Worm (Caenorhabditis elegans): Measurements from ENCODE around the gene cmd-1.

The cmd-1 gene

DNA sequence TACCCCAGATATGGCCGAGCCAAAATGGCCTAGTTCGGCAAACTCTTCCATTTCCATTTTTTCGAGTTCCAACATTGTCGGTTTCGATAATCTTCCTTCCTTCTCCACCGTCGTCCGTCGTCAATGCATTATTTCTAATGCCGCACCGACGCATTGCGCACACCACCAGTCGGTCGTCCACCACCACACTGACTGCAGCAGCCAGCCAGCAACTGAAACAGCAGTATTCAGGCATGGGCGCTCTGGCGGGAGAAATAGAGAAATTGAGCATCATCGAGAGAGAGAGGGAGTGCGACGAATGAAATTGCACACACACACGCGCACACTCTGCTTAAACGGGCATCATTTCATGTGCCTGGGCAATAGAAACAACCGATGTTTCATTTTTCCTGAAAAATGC lies 2.1 kb upstream of the cmd-1 start (continued):
- TF ChIP-seq Y53G8AR.9 (GFP tag; conservative IDR thresholded peaks at IDR 0.05) (0 out of 2 replicates have a peak, but pooled peaks have one; percentile 11), lin-54 (GFP tag; optimal IDR thresholded peaks at IDR 0.05) (peak; percentile 5), ceh-79 (tag; optimal IDR thresholded peaks at IDR 0.05) (no peak), ztf-28 (GFP tag; IDR thresholded peaks at IDR 0.05) (no peak), madf-6 (GFP tag; IDR thresholded peaks at IDR 0.05) (no peak), B0261.1 (tag; optimal IDR thresholded peaks at IDR 0.05) (no peak), ztf-18 (tag; optimal IDR thresholded peaks at IDR 0.05) (peak; percentile 46), attf-3 (GFP tag; conservative IDR thresholded peaks at IDR 0.05) (no peak), Y56A3A.18 (GFP tag; IDR thresholded peaks at IDR 0.05) (no peak), mcd-1 (GFP tag; IDR thresholded peaks at IDR 0.05) (peak; percentile 39; the same call in 1 of the 2 replicates), B0019.2 (GFP tag; conservative IDR thresholded peaks at IDR 0.05) (no peak), nfyb-1 (GFP tag; IDR thresholded peaks at IDR 0.05) (peak; percentile 63), F33H1.4 (GFP tag; IDR thresholded peaks at IDR 0.05) (no peak; the same call in 1 of the 2 replicates)

DNA sequence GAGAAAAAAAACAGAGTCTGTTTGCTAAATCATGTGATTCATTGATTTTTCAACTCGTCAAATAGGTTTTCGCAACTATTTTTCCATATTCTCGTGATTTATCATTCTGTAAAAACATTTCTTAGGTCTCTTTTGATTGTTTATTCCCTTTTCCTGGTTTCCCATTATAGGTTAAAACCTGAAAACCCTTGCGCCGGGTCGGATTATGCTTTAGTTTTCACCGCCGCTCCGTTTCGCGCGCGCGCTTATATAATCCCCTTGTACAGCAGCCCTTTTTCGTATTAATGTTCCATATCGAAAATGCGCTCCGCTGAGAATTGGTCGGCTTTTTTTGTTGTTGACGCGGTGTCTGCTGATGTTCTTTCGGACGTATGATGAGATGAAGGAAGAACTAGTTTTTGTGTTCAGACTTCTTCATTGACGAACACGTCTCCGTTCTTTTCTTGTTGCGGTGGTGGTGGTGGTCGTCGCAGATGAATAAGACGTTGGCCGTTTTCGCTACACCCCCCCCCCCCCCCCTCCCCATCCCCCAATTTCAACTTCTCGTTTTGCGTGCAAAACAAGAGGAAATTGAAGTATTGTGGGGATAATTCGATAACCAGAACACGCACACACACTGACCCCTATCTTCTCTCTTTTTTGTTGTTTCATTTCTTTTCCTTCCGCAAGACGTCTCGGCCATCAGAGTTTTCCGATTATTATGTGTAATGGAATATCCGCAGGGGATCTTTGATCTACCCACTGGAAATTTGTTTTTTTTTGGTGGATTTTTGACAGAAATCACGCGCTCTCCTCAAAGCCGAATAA lies 1.4 kb upstream of the cmd-1 start:
- TF ChIP-seq akir-1 (GFP tag; optimal IDR thresholded peaks at IDR 0.05): no peak
- TF ChIP-seq pbrm-1 (GFP tag; IDR thresholded peaks at IDR 0.05): no peak
- peak; percentile 44 for TF ChIP-seq ceh-27 (GFP tag; optimal IDR thresholded peaks at IDR 0.05)
- TF ChIP-seq repo-1 (tag; optimal IDR thresholded peaks at IDR 0.05): peak; percentile 10
- TF ChIP-seq nhr-27 (tag; optimal IDR thresholded peaks at IDR 0.05): peak; percentile 14
- peak; percentile 30 for TF ChIP-seq ztf-26 (tag; optimal IDR thresholded peaks at IDR 0.05)
- TF ChIP-seq tbp1 (GFP tag; optimal IDR thresholded peaks at IDR 0.05): no peak
- peak; percentile 40; the same call in 1 of the 2 replicates for TF ChIP-seq egrh-3 (GFP tag; IDR thresholded peaks at IDR 0.05)
- TF ChIP-seq hsf-1 (GFP tag; IDR thresholded peaks at IDR 0.05): peak; percentile 43; the same call in 1 of the 2 replicates
- TF ChIP-seq Y53F4B.3 (GFP tag; IDR thresholded peaks at IDR 0.05): no peak
- TF ChIP-seq chd-7 (tag; optimal IDR thresholded peaks at IDR 0.05): no peak
- peak in 1 of 3 experiments; percentile 28 for TF ChIP-seq lin-35 (GFP tag; optimal IDR thresholded peaks at IDR 0.05)
- TF ChIP-seq gei-17 (GFP tag; optimal IDR thresholded peaks at IDR 0.05): no peak
- no peak for TF ChIP-seq sdz-38 (tag; optimal IDR thresholded peaks at IDR 0.05)
- TF ChIP-seq ccch-3 (GFP tag; optimal IDR thresholded peaks at IDR 0.05): no peak
- peak; percentile 5 for TF ChIP-seq lin-54 (GFP tag; optimal IDR thresholded peaks at IDR 0.05)
- no peak for TF ChIP-seq nhr-179 (tag; optimal IDR thresholded peaks at IDR 0.05)
- TF ChIP-seq D2030.7 (GFP tag; IDR thresholded peaks at IDR 0.05): no peak
- no peak for TF ChIP-seq ets-4 (GFP tag; optimal IDR thresholded peaks at IDR 0.05)
- no peak for TF ChIP-seq Y67H2A.10 (GFP tag; conservative IDR thresholded peaks at IDR 0.05)
- no peak for TF ChIP-seq cebp-1 (GFP tag; IDR thresholded peaks at IDR 0.05)
- peak; percentile 8 for TF ChIP-seq cebp-1 (tag; optimal IDR thresholded peaks at IDR 0.05)
- TF ChIP-seq zfh-2 (GFP tag; conservative IDR thresholded peaks at IDR 0.05): peak; percentile 42; the same call in 1 of the 2 replicates
- no peak for TF ChIP-seq somi-1 (GFP tag; optimal IDR thresholded peaks at IDR 0.05)
- no peak for TF ChIP-seq efl-1 (GFP tag; optimal IDR thresholded peaks at IDR 0.05)
- TF ChIP-seq nfyb-1 (GFP tag; IDR thresholded peaks at IDR 0.05): no peak
- no peak for TF ChIP-seq nhr-120 (GFP tag; IDR thresholded peaks at IDR 0.05)

Measured in whole organism, young adult.